Fruit fly (Drosophila melanogaster): ENCODE data around the gene MED30.

The MED30 gene

dm6 chr3L:622357-622834, 31.5 kb downstream of the MED30 start (continued):
- TF ChIP-seq E2f2 (GFP tag; IDR thresholded peaks at IDR 0.05) (no peak), amos (GFP tag; IDR thresholded peaks at IDR 0.05; ENCODE audit: partially characterized antibody) (no peak), bsh (GFP tag; optimal IDR thresholded peaks at IDR 0.05) (peak; percentile 71 to 77), CG8765 (GFP tag; IDR thresholded peaks at IDR 0.05) (no peak), da (GFP tag; optimal IDR thresholded peaks at IDR 0.05) (no peak), CG6765 (GFP tag; optimal IDR thresholded peaks at IDR 0.05) (no peak), CG18262 (tag; optimal IDR thresholded peaks at IDR 0.05) (peak; percentile 89), crol (GFP tag; IDR thresholded peaks at IDR 0.05) (peak; percentile 97), CG1832 (GFP tag; optimal IDR thresholded peaks at IDR 0.05) (no peak), cas (GFP tag; IDR thresholded peaks at IDR 0.05) (no peak), ham (GFP tag; IDR thresholded peaks at IDR 0.05) (no peak), knrl (GFP tag; IDR thresholded peaks at IDR 0.05; ENCODE audit: partially characterized antibody) (no peak), CG33213 (GFP tag; optimal IDR thresholded peaks at IDR 0.05) (no peak), Abd-B (GFP tag; optimal IDR thresholded peaks at IDR 0.05) (no peak), Sry-δ (GFP tag; optimal IDR thresholded peaks at IDR 0.05) (no peak), tx (GFP tag; optimal IDR thresholded peaks at IDR 0.05) (no peak), Oaz (GFP tag; IDR thresholded peaks at IDR 0.05) (no peak), emc (GFP tag; optimal IDR thresholded peaks at IDR 0.05) (no peak), kah (GFP tag; optimal IDR thresholded peaks at IDR 0.05) (no peak), D19B (GFP tag; optimal IDR thresholded peaks at IDR 0.05) (no peak), zf30C (GFP tag; optimal IDR thresholded peaks at IDR 0.05) (peak; percentile 91), sqz (GFP tag; optimal IDR thresholded peaks at IDR 0.05) (peak; percentile 42), HmgZ (tag; optimal IDR thresholded peaks at IDR 0.05) (no peak), exex (tag; optimal IDR thresholded peaks at IDR 0.05) (no peak), Taf1 (GFP tag; IDR thresholded peaks at IDR 0.05) (no peak), croc (GFP tag; conservative IDR thresholded peaks at IDR 0.05) (peak; percentile 59; the same call in 2 of the 3 replicates), CG10462 (GFP tag; optimal IDR thresholded peaks at IDR 0.05) (no peak), jing (GFP tag; optimal IDR thresholded peaks at IDR 0.05) (no peak), lab (GFP tag; optimal IDR thresholded peaks at IDR 0.05) (no peak), H2.0 (GFP tag; IDR thresholded peaks at IDR 0.05) (no peak), CG8290 (GFP tag; optimal IDR thresholded peaks at IDR 0.05) (no peak), CG8290 (tag; optimal IDR thresholded peaks at IDR 0.05) (no peak), CG16815 (GFP tag; optimal IDR thresholded peaks at IDR 0.05) (peak; percentile 68), schlank (tag; optimal IDR thresholded peaks at IDR 0.05) (no peak), CkIIα-i1 (GFP tag; IDR thresholded peaks at IDR 0.05) (no peak), nau (GFP tag; optimal IDR thresholded peaks at IDR 0.05) (no peak), CG42726 (GFP tag; IDR thresholded peaks at IDR 0.05; ENCODE audit: partially characterized antibody) (no peak), gfzf (GFP tag; optimal IDR thresholded peaks at IDR 0.05) (no peak), CG9932 (GFP tag; IDR thresholded peaks at IDR 0.05) (no peak), CG4617 (GFP tag; optimal IDR thresholded peaks at IDR 0.05; ENCODE audit: borderline replicate concordance) (no peak), Hmx (GFP tag; optimal IDR thresholded peaks at IDR 0.05) (no peak), NfI (GFP tag; optimal IDR thresholded peaks at IDR 0.05) (no peak), dati (GFP tag; IDR thresholded peaks at IDR 0.05) (no peak), Usf (GFP tag; optimal IDR thresholded peaks at IDR 0.05) (peak; percentile 27), otp (GFP tag; IDR thresholded peaks at IDR 0.05) (no peak), CG15479 (GFP tag; optimal IDR thresholded peaks at IDR 0.05) (no peak), NFAT (GFP tag; IDR thresholded peaks at IDR 0.05) (no peak), corto (GFP tag; optimal IDR thresholded peaks at IDR 0.05) (peak; percentile 16), Fer3 (tag; optimal IDR thresholded peaks at IDR 0.05) (no peak), Sox102F (GFP tag; optimal IDR thresholded peaks at IDR 0.05) (peak; percentile 20), BtbVII (GFP tag; optimal IDR thresholded peaks at IDR 0.05) (no peak)

Measured in whole organism, embryonic.